Fruit fly (Drosophila melanogaster) whole organism, embryonic: ENCODE measurements around the gene CG34049.

ENCODE experiments used
- Atf6 ChIP-seq: fragments of 200-800 bp; sonication (Bioruptor generic); IDR thresholded peaks from 2 replicates; pipeline ENCODE4 v1.3.6; 2022; ENCODE audit warnings: missing biosample characterization, missing genetic modification characterization
- CG10209 ChIP-seq: fragments of 200-800 bp; sonication (Bioruptor generic); optimal IDR thresholded peaks from 3 replicates; lab custom pipeline; 2017; ENCODE audit warnings: missing biosample characterization, mild to moderate bottlenecking, missing genetic modification characterization, missing genetic modification reagents
- CG10543 ChIP-seq: fragments of 200-800 bp; sonication (Bioruptor generic); optimal IDR thresholded peaks from 3 replicates; lab custom pipeline; 2017; ENCODE audit warnings: missing biosample characterization, mild to moderate bottlenecking, missing genetic modification characterization, moderate library complexity
- CG10979 ChIP-seq: fragments of 200-800 bp; sonication (Bioruptor generic); optimal IDR thresholded peaks from 2 replicates; lab custom pipeline; 2018; ENCODE audit warnings: missing biosample characterization, mild to moderate bottlenecking, missing genetic modification characterization, moderate library complexity
- CG11085 ChIP-seq: fragments of 200-800 bp; sonication (Bioruptor generic); IDR thresholded peaks from 2 replicates; pipeline ENCODE4 v1.3.6; 2022; ENCODE audit warnings: missing biosample characterization, missing genetic modification characterization
- CG13894 ChIP-seq: fragments of 200-800 bp; sonication (Bioruptor generic); optimal IDR thresholded peaks from 3 replicates; lab custom pipeline; 2018; ENCODE audit warnings: missing biosample characterization, mild to moderate bottlenecking, missing genetic modification characterization, moderate library complexity
- CG14965 ChIP-seq: fragments of 200-800 bp; sonication (Bioruptor generic); optimal IDR thresholded peaks from 2 replicates; lab custom pipeline; 2016; ENCODE audit warnings: missing biosample characterization, missing genetic modification characterization, borderline replicate concordance
- CG15269 ChIP-seq: fragments of 200-800 bp; sonication (Bioruptor generic); optimal IDR thresholded peaks from 2 replicates; lab custom pipeline; 2018; ENCODE audit warnings: missing biosample characterization, mild to moderate bottlenecking, missing genetic modification characterization, moderate library complexity
- CG18599 ChIP-seq: fragments of 200-800 bp; sonication (Bioruptor generic); optimal IDR thresholded peaks from 3 replicates; lab custom pipeline; 2017; ENCODE audit warnings: missing biosample characterization, missing genetic modification characterization, mild to moderate bottlenecking, moderate library complexity, missing genetic modification reagents
- CG31365 ChIP-seq: fragments of 200-800 bp; sonication (Bioruptor generic); optimal IDR thresholded peaks from 2 replicates; lab custom pipeline; 2018; ENCODE audit warnings: missing biosample characterization, mild to moderate bottlenecking, missing genetic modification characterization
- CG33557 ChIP-seq: fragments of 200-800 bp; sonication (Bioruptor generic); optimal IDR thresholded peaks from 2 replicates; lab custom pipeline; 2019; ENCODE audit warnings: missing biosample characterization, mild to moderate bottlenecking, missing genetic modification characterization, moderate library complexity
- CG3407 ChIP-seq: fragments of 200-800 bp; sonication (Bioruptor generic); optimal IDR thresholded peaks from 2 replicates; lab custom pipeline; 2018; ENCODE audit warnings: missing biosample characterization, mild to moderate bottlenecking, missing genetic modification characterization
- CG4328 ChIP-seq: fragments of 200-800 bp; sonication (Bioruptor generic); optimal IDR thresholded peaks from 3 replicates; lab custom pipeline; 2017; ENCODE audit warnings: missing biosample characterization, missing genetic modification reagents, missing genetic modification characterization
- CG6854 ChIP-seq: fragments of 200-800 bp; sonication (Bioruptor generic); optimal IDR thresholded peaks from 3 replicates; lab custom pipeline; 2017; ENCODE audit warnings: missing biosample characterization, mild to moderate bottlenecking, missing genetic modification characterization
- CG9876 ChIP-seq: fragments of 200-800 bp; sonication (Bioruptor generic); optimal IDR thresholded peaks from 2 replicates; lab custom pipeline; 2016; ENCODE audit warnings: missing biosample characterization, missing genetic modification characterization
- Dek ChIP-seq: fragments of 200-800 bp; sonication (Bioruptor generic); optimal IDR thresholded peaks from 3 replicates; lab custom pipeline; 2019; ENCODE audit warnings: missing biosample characterization, mild to moderate bottlenecking, missing genetic modification characterization, moderate library complexity
- Doc3 ChIP-seq: fragments of 200-800 bp; sonication (Bioruptor generic); IDR thresholded peaks from 3 replicates; pipeline ENCODE4 v1.3.6; 2022; ENCODE audit warnings: missing biosample characterization, missing genetic modification characterization; ENCODE audit not compliant: partially characterized antibody
- Jarid2 ChIP-seq: fragments of 200-800 bp; sonication (Bioruptor generic); optimal IDR thresholded peaks from 3 replicates; lab custom pipeline; 2017; ENCODE audit warnings: mild to moderate bottlenecking, missing biosample characterization, missing genetic modification reagents, missing genetic modification characterization
- MESR4 ChIP-seq: fragments of 200-800 bp; sonication (Bioruptor generic); optimal IDR thresholded peaks from 2 replicates; lab custom pipeline; 2018; ENCODE audit warnings: missing biosample characterization, mild to moderate bottlenecking, missing genetic modification characterization, moderate library complexity
- Nf-YA ChIP-seq: fragments of 200-800 bp; sonication (Bioruptor generic); IDR thresholded peaks from 2 replicates; pipeline ENCODE4 v1.3.6; 2022; ENCODE audit warnings: missing biosample characterization, missing genetic modification characterization
- Opbp ChIP-seq: fragments of 200-800 bp; sonication (Bioruptor generic); IDR thresholded peaks from 3 replicates; pipeline ENCODE4 v1.3.6; 2022; ENCODE audit warnings: missing biosample characterization, missing genetic modification characterization; ENCODE audit not compliant: partially characterized antibody
- Spps ChIP-seq: fragments of 200-800 bp; sonication (Bioruptor generic); optimal IDR thresholded peaks from 2 replicates; lab custom pipeline; 2018; ENCODE audit warnings: missing biosample characterization, mild to moderate bottlenecking, missing genetic modification characterization
- amos ChIP-seq: fragments of 200-800 bp; sonication (Bioruptor generic); IDR thresholded peaks from 2 replicates; pipeline ENCODE4 v1.3.6; 2022; ENCODE audit warnings: missing biosample characterization, missing genetic modification characterization; ENCODE audit not compliant: partially characterized antibody
- aop ChIP-seq: fragments of 200-800 bp; sonication (Bioruptor generic); IDR thresholded peaks from 2 replicates; pipeline ENCODE4 v1.3.6; 2022; ENCODE audit warnings: missing biosample characterization, missing genetic modification characterization
- bigmax ChIP-seq: fragments of 200-800 bp; sonication (Bioruptor generic); optimal IDR thresholded peaks from 2 replicates; lab custom pipeline; 2018; ENCODE audit warnings: missing biosample characterization, mild to moderate bottlenecking, missing genetic modification characterization
- chm ChIP-seq: fragments of 200-800 bp; sonication (Bioruptor generic); IDR thresholded peaks from 2 replicates; pipeline ENCODE4 v1.3.6; 2022; ENCODE audit warnings: missing biosample characterization, missing genetic modification characterization
- ci ChIP-seq: fragments of 200-800 bp; sonication (Bioruptor generic); IDR thresholded peaks from 3 replicates; pipeline ENCODE4 v1.3.6; 2022; ENCODE audit warnings: missing biosample characterization, missing genetic modification characterization
- crc ChIP-seq: fragments of 200-800 bp; sonication (Bioruptor generic); optimal IDR thresholded peaks from 2 replicates; lab custom pipeline; 2016; ENCODE audit warnings: missing biosample characterization, missing genetic modification characterization
- da ChIP-seq: fragments of 200-800 bp; sonication (Bioruptor generic); optimal IDR thresholded peaks from 2 replicates; lab custom pipeline; 2016; ENCODE audit warnings: missing biosample characterization, missing genetic modification characterization
- dmrt99B ChIP-seq: fragments of 200-800 bp; sonication (Bioruptor generic); optimal IDR thresholded peaks from 2 replicates; lab custom pipeline; 2018; ENCODE audit warnings: missing biosample characterization, mild to moderate bottlenecking, missing genetic modification characterization, moderate library complexity
- dpn ChIP-seq, 2 experiments: fragments of 200-800 bp; sonication (Bioruptor generic); optimal IDR thresholded peaks; 3 replicates each; lab custom pipeline; 2016; ENCODE audit warnings: missing biosample characterization in 2 of 2, missing genetic modification characterization in 2 of 2
- dysf ChIP-seq: fragments of 200-800 bp; sonication (Bioruptor generic); IDR thresholded peaks from 3 replicates; pipeline ENCODE4 v1.3.6; 2022; ENCODE audit warnings: missing biosample characterization, missing genetic modification characterization
- eyg ChIP-seq: fragments of 200-800 bp; sonication (Bioruptor generic); optimal IDR thresholded peaks from 3 replicates; lab custom pipeline; 2016; ENCODE audit warnings: missing biosample characterization, missing genetic modification characterization
- fd96Cb ChIP-seq: fragments of 200-800 bp; sonication (Bioruptor generic); optimal IDR thresholded peaks from 2 replicates; lab custom pipeline; 2018; ENCODE audit warnings: missing biosample characterization, mild to moderate bottlenecking, missing genetic modification characterization, moderate library complexity
- gcm ChIP-seq: fragments of 200-800 bp; sonication (Bioruptor generic); optimal IDR thresholded peaks from 2 replicates; lab custom pipeline; 2019; ENCODE audit warnings: missing biosample characterization, mild to moderate bottlenecking, missing genetic modification characterization, moderate library complexity
- gsb ChIP-seq: fragments of 200-800 bp; sonication (Bioruptor generic); IDR thresholded peaks from 2 replicates; pipeline ENCODE4 v1.3.6; 2022; ENCODE audit warnings: missing biosample characterization, missing genetic modification characterization
- her ChIP-seq: fragments of 200-800 bp; sonication (Bioruptor generic); optimal IDR thresholded peaks from 2 replicates; lab custom pipeline; 2016; ENCODE audit warnings: missing biosample characterization, missing genetic modification characterization
- hkb ChIP-seq, 2 experiments: fragments of 200-800 bp in 1 of 2; fragments of >200 bp in 1 of 2; sonication (Bioruptor generic) in 1 of 2; IDR thresholded peaks in 1 of 2; optimal IDR thresholded peaks in 1 of 2; 2 replicates each; pipeline versions ENCODE4 v1.3.6 to Lab custom; 2017 to 2022; ENCODE audit warnings: missing biosample characterization in 1 of 2, missing genetic modification characterization in 1 of 2
- lbe ChIP-seq: fragments of 200-800 bp; sonication (Bioruptor generic); optimal IDR thresholded peaks from 2 replicates; lab custom pipeline; 2016; ENCODE audit warnings: missing biosample characterization, mild to moderate bottlenecking, missing genetic modification characterization
- lmd ChIP-seq: fragments of 200-800 bp; sonication (Bioruptor generic); IDR thresholded peaks from 2 replicates; pipeline ENCODE4 v1.3.6; 2022; ENCODE audit warnings: missing biosample characterization, missing genetic modification characterization
- lola ChIP-seq, 3 experiments: fragments of >200 bp in 2 of 3; fragments of 200-800 bp in 1 of 3; sonication (Bioruptor generic) in 1 of 3; optimal IDR thresholded peaks; 2 replicates each; lab custom pipeline; 2017 to 2019; ENCODE audit warnings: missing biosample characterization in 3 of 3, missing genetic modification characterization in 3 of 3, mild to moderate bottlenecking in 1 of 3, moderate library complexity in 1 of 3
- luna ChIP-seq: fragments of 200-800 bp; sonication (Bioruptor generic); optimal IDR thresholded peaks from 2 replicates; lab custom pipeline; 2016; ENCODE audit warnings: missing biosample characterization, missing genetic modification characterization
- pzg ChIP-seq: fragments of 200-800 bp; sonication (Bioruptor generic); optimal IDR thresholded peaks from 3 replicates; lab custom pipeline; 2018; ENCODE audit warnings: missing biosample characterization, mild to moderate bottlenecking, missing genetic modification characterization, moderate library complexity
- sens-2 ChIP-seq: fragments of 200-800 bp; sonication (Bioruptor generic); IDR thresholded peaks from 2 replicates; pipeline ENCODE4 v1.3.6; 2022; ENCODE audit warnings: missing biosample characterization, missing genetic modification characterization
- sna ChIP-seq: fragments of 200-800 bp; sonication (Bioruptor generic); IDR thresholded peaks from 2 replicates; pipeline ENCODE4 v1.3.6; 2022; ENCODE audit warnings: missing biosample characterization, missing genetic modification characterization; ENCODE audit not compliant: partially characterized antibody
- tin ChIP-seq: fragments of 200-800 bp; sonication (Bioruptor generic); optimal IDR thresholded peaks from 3 replicates; lab custom pipeline; 2016; ENCODE audit warnings: missing biosample characterization, missing genetic modification characterization
- toy ChIP-seq: fragments of 200-800 bp; sonication (Bioruptor generic); IDR thresholded peaks from 2 replicates; pipeline ENCODE4 v1.3.6; 2022; ENCODE audit warnings: missing biosample characterization, missing genetic modification characterization
- usp ChIP-seq: fragments of >200 bp; optimal IDR thresholded peaks from 2 replicates; lab custom pipeline; 2017; ENCODE audit warnings: missing biosample characterization, missing genetic modification characterization
- wek ChIP-seq: fragments of 200-800 bp; sonication (Bioruptor generic); optimal IDR thresholded peaks from 3 replicates; lab custom pipeline; 2018; ENCODE audit warnings: missing biosample characterization, mild to moderate bottlenecking, missing genetic modification characterization, moderate library complexity

Gene CG34049

DNA sequence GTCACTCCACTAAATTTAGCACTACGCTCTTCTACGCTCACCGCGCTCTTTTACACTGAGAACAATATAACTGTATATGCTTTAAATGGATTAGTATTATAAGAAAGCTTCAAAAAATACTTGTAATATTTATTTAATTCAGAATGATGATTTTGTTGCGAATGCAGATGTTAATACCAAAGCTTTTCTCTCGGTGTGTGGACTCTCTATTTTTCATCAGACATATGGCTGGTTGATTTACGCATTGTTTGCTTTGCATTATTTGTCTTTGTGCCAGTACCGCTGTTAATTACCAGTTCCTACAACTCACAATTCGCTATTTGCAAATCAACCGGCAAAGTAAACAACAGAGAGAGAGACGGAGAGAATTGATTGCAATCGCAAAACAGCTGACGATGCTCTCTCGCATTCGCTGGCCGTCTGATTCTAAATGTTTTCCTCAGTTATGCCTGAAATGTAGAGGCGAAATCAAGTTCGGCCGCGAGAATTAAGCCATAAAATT is 43.4 kb downstream of the CG34049 start (continued):
- no peak for TF ChIP-seq hkb (optimal IDR thresholded peaks at IDR 0.05; lab: Kevin White, UChicago)
- TF ChIP-seq hkb (GFP tag; IDR thresholded peaks at IDR 0.05; lab: Robert Waterston, UW): peak; percentile 98
- TF ChIP-seq CG33557 (GFP tag; lab: Kevin White, UChicago): peak; percentile 90
- peak; percentile 97 for TF ChIP-seq CG18599 (GFP tag; lab: Kevin White, UChicago)
- peak in 1 of 3 experiments; percentile 85 for TF ChIP-seq lola (GFP tag; optimal IDR thresholded peaks at IDR 0.05; lab: Kevin White, UChicago)
- TF ChIP-seq fd96Cb: peak; percentile 93
- peak; percentile 90 for TF ChIP-seq luna
- peak; percentile 85 for TF ChIP-seq Spps (tag; lab: Kevin White, UChicago)
- no peak for TF ChIP-seq Opbp (GFP tag; lab: Robert Waterston, UW)
- TF ChIP-seq CG15269 (tag; lab: Kevin White, UChicago): peak; percentile 99
- peak; percentile 93 for TF ChIP-seq tin (GFP tag; lab: Kevin White, UChicago)
- peak; percentile 90 for TF ChIP-seq her (GFP tag; lab: Kevin White, UChicago)
- peak; percentile 98 for TF ChIP-seq Dek
- peak; percentile 96 for TF ChIP-seq dmrt99B
- peak; percentile 99 for TF ChIP-seq dysf (GFP tag; lab: Robert Waterston, UW)
- TF ChIP-seq Nf-YA (GFP tag; lab: Robert Waterston, UW): peak; percentile 96
- TF ChIP-seq CG10209 (GFP tag; lab: Kevin White, UChicago): peak; percentile 98
- peak; percentile 98 for TF ChIP-seq lmd (GFP tag; lab: Robert Waterston, UW)
- TF ChIP-seq CG4328 (GFP tag; lab: Kevin White, UChicago): peak; percentile 79
- TF ChIP-seq CG9876: peak; percentile 93
- peak; percentile 99 for TF ChIP-seq Atf6 (GFP tag; lab: Robert Waterston, UW)
- peak; percentile 65 for TF ChIP-seq bigmax (GFP tag; lab: Kevin White, UChicago)
- no peak for TF ChIP-seq usp
- TF ChIP-seq lbe (GFP tag; lab: Kevin White, UChicago): peak; percentile 97
- peak; percentile 84 for TF ChIP-seq wek (GFP tag; lab: Kevin White, UChicago)
- TF ChIP-seq da: peak; percentile 84
- peak; percentile 94 for TF ChIP-seq CG6854 (GFP tag; lab: Kevin White, UChicago)
- peak; percentile 61 for TF ChIP-seq CG14965 (GFP tag; lab: Kevin White, UChicago)
- TF ChIP-seq pzg (GFP tag; lab: Kevin White, UChicago): peak; percentile 26
- peak; percentile 91 for TF ChIP-seq crc
- TF ChIP-seq gsb: peak; percentile 97
- TF ChIP-seq sna: no peak
- TF ChIP-seq chm: peak; percentile 98
- TF ChIP-seq CG11085: peak; percentile 95
- peak; percentile 92 for TF ChIP-seq eyg (GFP tag; lab: Kevin White, UChicago)
- peak; percentile 68 for TF ChIP-seq Jarid2
- peak; percentile 95 for TF ChIP-seq gcm (GFP tag; lab: Kevin White, UChicago)
- no peak for TF ChIP-seq Doc3
- no peak for TF ChIP-seq amos (GFP tag; lab: Robert Waterston, UW)
- TF ChIP-seq aop (GFP tag; lab: Robert Waterston, UW): peak; percentile 97
- TF ChIP-seq MESR4: peak; percentile 68
- TF ChIP-seq sens-2 (GFP tag; lab: Robert Waterston, UW): peak; percentile 96
- TF ChIP-seq CG10979: peak; percentile 92
- peak; percentile 95 to 97 for TF ChIP-seq dpn (GFP tag; optimal IDR thresholded peaks at IDR 0.05; lab: Kevin White, UChicago)
- TF ChIP-seq CG3407 (GFP tag; lab: Kevin White, UChicago): peak; percentile 92
- peak; percentile 95 for TF ChIP-seq CG10543 (GFP tag; lab: Kevin White, UChicago)
- peak; percentile 94 for TF ChIP-seq CG13894 (tag; lab: Kevin White, UChicago)
- peak; percentile 86 for TF ChIP-seq CG31365 (tag; lab: Kevin White, UChicago)
- peak; percentile 99 for TF ChIP-seq ci
- peak; percentile 95 for TF ChIP-seq toy
